Fruit fly (Drosophila melanogaster) whole organism, adult: ENCODE data around the gene Ykt6.

Experiments used
- CG11617 ChIP-seq: fragments of 200-800 bp; sonication (Bioruptor generic); optimal IDR thresholded peaks from 2 replicates; lab custom pipeline; 2017; ENCODE audit warnings: mild to moderate bottlenecking, missing biosample characterization, missing genetic modification reagents, missing genetic modification characterization
- CG12768 ChIP-seq: fragments of 200-800 bp; sonication (Bioruptor generic); optimal IDR thresholded peaks from 2 replicates; lab custom pipeline; 2017; ENCODE audit warnings: missing biosample characterization, missing genetic modification characterization, mild to moderate bottlenecking, moderate library complexity, missing genetic modification reagents
- CG14711 ChIP-seq: fragments of 200-800 bp; sonication (Bioruptor generic); optimal IDR thresholded peaks from 2 replicates; lab custom pipeline; 2018; ENCODE audit warnings: missing biosample characterization, mild to moderate bottlenecking, missing genetic modification characterization, moderate library complexity
- CG1620 ChIP-seq: fragments of 200-800 bp; sonication (Bioruptor generic); optimal IDR thresholded peaks from 2 replicates; lab custom pipeline; 2016; ENCODE audit warnings: missing biosample characterization, missing genetic modification characterization
- CG33017 ChIP-seq: fragments of 200-800 bp; sonication (Bioruptor generic); optimal IDR thresholded peaks from 2 replicates; lab custom pipeline; 2018; ENCODE audit warnings: missing biosample characterization, mild to moderate bottlenecking, missing genetic modification characterization, moderate library complexity
- CG5204 ChIP-seq: fragments of 200-800 bp; sonication (Bioruptor generic); optimal IDR thresholded peaks from 2 replicates; lab custom pipeline; 2016; ENCODE audit warnings: missing biosample characterization, missing genetic modification characterization
- CG7045 ChIP-seq: fragments of 200-800 bp; sonication (Bioruptor generic); optimal IDR thresholded peaks from 2 replicates; lab custom pipeline; 2017; ENCODE audit warnings: missing biosample characterization, mild to moderate bottlenecking, missing genetic modification characterization
- CG7101 ChIP-seq: fragments of 200-800 bp; sonication (Bioruptor generic); optimal IDR thresholded peaks from 2 replicates; lab custom pipeline; 2018; ENCODE audit warnings: missing biosample characterization, mild to moderate bottlenecking, missing genetic modification characterization, moderate library complexity
- Clk ChIP-seq: fragments of 200-800 bp; sonication (Bioruptor generic); optimal IDR thresholded peaks from 2 replicates; lab custom pipeline; 2017; ENCODE audit warnings: missing biosample characterization, missing genetic modification characterization
- Crg-1 ChIP-seq: fragments of 200-800 bp; sonication (Bioruptor generic); optimal IDR thresholded peaks from 2 replicates; lab custom pipeline; 2016; ENCODE audit warnings: missing biosample characterization, missing genetic modification characterization
- Hr96 ChIP-seq: fragments of 200-800 bp; sonication (Bioruptor generic); optimal IDR thresholded peaks from 2 replicates; lab custom pipeline; 2016; ENCODE audit warnings: missing biosample characterization, missing genetic modification characterization
- Mnt ChIP-seq: fragments of 200-800 bp; sonication (Bioruptor generic); optimal IDR thresholded peaks from 2 replicates; lab custom pipeline; 2016; ENCODE audit warnings: missing biosample characterization, mild to moderate bottlenecking, missing genetic modification characterization
- bab1 ChIP-seq: fragments of 200-800 bp; sonication (Bioruptor generic); optimal IDR thresholded peaks from 3 replicates; lab custom pipeline; 2019; ENCODE audit warnings: missing biosample characterization, mild to moderate bottlenecking, missing genetic modification characterization, moderate library complexity
- cic ChIP-seq: fragments of 200-800 bp; sonication (Bioruptor generic); optimal IDR thresholded peaks from 2 replicates; lab custom pipeline; 2017; ENCODE audit warnings: missing biosample characterization, mild to moderate bottlenecking, missing genetic modification characterization, moderate library complexity
- cnc ChIP-seq, 2 experiments: fragments of >200 bp; optimal IDR thresholded peaks; 2 replicates each; lab custom pipeline; 2017
- kay ChIP-seq: fragments of 200-800 bp; sonication (Bioruptor generic); peaks from one replicate; lab custom pipeline; 2016; ENCODE audit warnings: missing biosample characterization, missing genetic modification characterization, borderline replicate concordance
- ovo ChIP-seq: fragments of 200-800 bp; sonication (Bioruptor generic); optimal IDR thresholded peaks from 2 replicates; lab custom pipeline; 2016; ENCODE audit warnings: missing biosample characterization, missing genetic modification characterization
- pad ChIP-seq: fragments of 200-800 bp; sonication (Bioruptor generic); optimal IDR thresholded peaks from 3 replicates; lab custom pipeline; 2017; ENCODE audit warnings: missing biosample characterization, missing genetic modification characterization, mild to moderate bottlenecking, moderate library complexity, missing genetic modification reagents
- tj ChIP-seq: fragments of 200-800 bp; sonication (Bioruptor generic); optimal IDR thresholded peaks from 3 replicates; lab custom pipeline; 2017; ENCODE audit warnings: missing biosample characterization, mild to moderate bottlenecking, missing genetic modification characterization, moderate library complexity
- toe ChIP-seq: fragments of 200-800 bp; sonication (Bioruptor generic); optimal IDR thresholded peaks from 2 replicates; lab custom pipeline; 2016; ENCODE audit warnings: missing biosample characterization, missing genetic modification characterization

The Ykt6 gene

DNA sequence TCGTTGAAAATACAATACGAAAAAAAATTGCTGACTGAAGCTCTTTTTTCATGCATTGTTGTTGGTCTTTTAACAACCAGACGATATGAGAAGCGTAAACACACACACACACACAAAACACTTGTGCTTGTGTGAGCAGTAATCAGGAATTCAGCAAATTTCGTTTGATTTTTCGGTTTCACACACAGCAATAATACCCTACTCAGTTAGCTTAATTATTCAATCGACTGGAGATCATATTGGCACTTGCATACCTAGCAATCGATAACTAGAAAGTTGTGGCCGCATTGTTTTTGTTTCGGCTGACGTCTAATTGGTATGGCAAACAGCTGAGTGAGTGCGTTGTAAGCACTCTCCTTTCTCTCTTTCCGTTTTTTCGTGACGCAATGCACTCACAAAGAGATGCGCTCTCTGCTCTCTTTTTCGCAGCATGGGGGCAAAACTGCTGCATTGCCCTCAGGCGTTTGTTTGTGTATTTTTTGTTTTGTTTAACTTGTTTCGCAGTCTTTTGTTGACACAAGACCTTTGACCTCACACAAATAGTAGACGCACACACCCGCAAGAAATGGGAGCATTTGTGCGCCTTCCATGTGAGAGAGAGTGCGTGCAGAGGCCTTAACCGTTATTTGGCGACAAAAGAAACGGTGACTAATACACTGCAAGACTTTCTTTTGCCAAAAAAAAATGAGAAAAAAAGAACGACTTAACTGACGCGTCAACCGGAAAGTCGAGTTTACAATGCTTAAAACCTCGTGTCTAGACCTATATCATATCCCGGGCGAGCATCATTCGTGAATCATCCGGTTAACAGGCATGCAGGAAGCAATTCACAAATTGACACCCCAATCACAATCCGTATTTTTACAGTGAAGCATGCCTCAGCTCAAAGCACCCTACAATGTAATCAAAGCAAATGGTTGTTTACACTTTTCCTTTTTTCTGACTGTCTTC, 24.8 kb downstream of the Ykt6 start:
- TF ChIP-seq Crg-1 (GFP tag; lab: Kevin White, UChicago) (no peak), CG33017 (tag; lab: Kevin White, UChicago) (no peak), Mnt (GFP tag; lab: Kevin White, UChicago) (no peak), CG11617 (GFP tag; lab: Kevin White, UChicago) (peak; percentile 15), CG12768 (GFP tag; lab: Kevin White, UChicago) (no peak), Hr96 (GFP tag; lab: Kevin White, UChicago) (no peak), bab1 (peak; percentile 72), kay (GFP tag; lab: Kevin White, UChicago) (no peak), CG7101 (tag; lab: Kevin White, UChicago) (peak; percentile 37), CG14711 (peak; percentile 53), pad (GFP tag; lab: Kevin White, UChicago) (peak; percentile 61), cnc (optimal IDR thresholded peaks at IDR 0.05; lab: Kevin White, UChicago) (no peak), CG5204 (GFP tag; lab: Kevin White, UChicago) (no peak), Clk (GFP tag; lab: Kevin White, UChicago) (no peak), cic (GFP tag; lab: Kevin White, UChicago) (peak; percentile 73), CG1620 (GFP tag; lab: Kevin White, UChicago) (no peak), ovo (peak; percentile 95), CG7045 (GFP tag; lab: Kevin White, UChicago) (peak; percentile 33), tj (GFP tag; lab: Kevin White, UChicago) (peak; percentile 100), toe (GFP tag; lab: Kevin White, UChicago) (peak; percentile 24)

dm6 chrX:7946858-7947313, 26.7 kb downstream of the Ykt6 start, which contains the start of gene orion:
Gene orion (minus strand): TSS chrX:7946908.
- TF ChIP-seq CG11617 (GFP tag; lab: Kevin White, UChicago): peak; percentile 27
- TF ChIP-seq toe (GFP tag; lab: Kevin White, UChicago): no peak
- peak; percentile 95 for TF ChIP-seq tj (GFP tag; lab: Kevin White, UChicago)
- peak; percentile 6 for TF ChIP-seq CG14711
- no peak for TF ChIP-seq Crg-1 (GFP tag; lab: Kevin White, UChicago)
- no peak for TF ChIP-seq CG7101 (tag; lab: Kevin White, UChicago)
- no peak for TF ChIP-seq kay (GFP tag; lab: Kevin White, UChicago)
- TF ChIP-seq Mnt (GFP tag; lab: Kevin White, UChicago): peak; percentile 16
- no peak for TF ChIP-seq Hr96 (GFP tag; lab: Kevin White, UChicago)
- TF ChIP-seq bab1: peak; percentile 76
- peak; percentile 91 for TF ChIP-seq pad (GFP tag; lab: Kevin White, UChicago)
- peak; percentile 6 for TF ChIP-seq ovo

DNA sequence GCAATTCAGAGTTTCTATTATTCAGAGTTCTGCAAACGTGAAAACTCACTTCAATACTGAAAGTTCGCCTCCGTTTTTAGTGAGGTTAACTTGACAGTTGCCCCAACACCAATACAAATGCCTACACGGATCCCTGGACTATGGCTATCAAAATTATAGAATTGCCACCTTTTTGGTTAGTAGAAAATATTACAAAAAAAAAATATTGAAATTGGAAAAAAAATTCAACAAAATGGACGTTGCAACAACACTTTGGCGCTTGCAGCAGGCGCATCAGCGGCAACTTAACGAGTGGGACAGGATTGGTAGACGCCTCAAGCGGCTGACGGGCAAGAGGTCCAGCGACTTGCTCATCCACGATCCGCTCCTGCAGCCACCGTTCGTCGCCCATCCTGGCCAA, 35.7 kb downstream of the Ykt6 start, which contains the start of the genes CG15332 and CG15330:
Gene CG15332, minus strand, starts transcription at position 101 of the 400 bp plus-strand sequence.
Gene CG15330, plus strand, starts transcription at position 175 of the 400 bp plus-strand sequence.
- TF ChIP-seq Hr96 (GFP tag; lab: Kevin White, UChicago): no peak
- TF ChIP-seq Clk (GFP tag; lab: Kevin White, UChicago): no peak

DNA sequence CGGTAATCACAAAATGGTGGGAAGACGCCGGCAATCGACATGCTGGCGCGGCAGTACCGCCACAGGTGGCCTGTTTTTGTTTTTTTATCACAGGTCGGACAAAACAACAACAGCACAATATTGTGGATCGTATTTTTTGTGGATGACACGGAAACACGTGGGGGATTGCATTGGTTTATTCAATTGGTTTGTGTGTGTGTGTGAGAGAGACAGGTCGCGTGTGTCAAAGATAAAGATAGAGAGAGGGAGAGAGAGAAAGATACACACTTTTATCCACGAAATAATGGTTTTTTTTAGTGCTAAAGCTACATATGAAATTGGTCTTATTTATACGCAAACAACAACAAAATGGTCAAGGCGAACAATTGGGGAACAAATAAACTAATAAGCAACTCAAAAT, 38.8 kb downstream of the Ykt6 start:
- TF ChIP-seq CG33017 (tag; lab: Kevin White, UChicago) (no peak), Mnt (GFP tag; lab: Kevin White, UChicago) (peak; percentile 70)

dm6 chrX:7959512-7959911, 39.3 kb downstream of the Ykt6 start:
- TF ChIP-seq Crg-1 (GFP tag; lab: Kevin White, UChicago) (no peak), bab1 (no peak), cic (GFP tag; lab: Kevin White, UChicago) (no peak), ovo (peak; percentile 70), CG7101 (tag; lab: Kevin White, UChicago) (no peak)

DNA sequence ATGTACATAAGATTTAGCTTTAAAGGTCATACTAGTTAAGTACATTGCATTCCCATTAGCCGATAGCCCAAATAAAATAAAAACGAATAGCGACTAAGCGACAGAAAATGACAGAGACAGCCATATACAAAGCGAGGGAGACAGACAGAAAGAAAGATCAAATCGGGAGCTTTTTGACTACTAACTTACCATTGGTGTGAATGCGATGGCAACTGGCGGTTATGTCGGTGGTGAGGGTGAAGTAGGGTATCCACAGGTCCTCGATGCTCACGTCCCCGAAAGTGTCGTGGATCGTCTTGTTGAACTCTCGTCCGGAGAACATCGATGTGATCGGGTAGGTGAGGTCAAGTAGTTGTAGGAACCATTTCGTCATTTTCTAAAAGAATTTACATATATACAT, 40.8 kb downstream of the Ykt6 start:
- no peak for TF ChIP-seq CG5204 (GFP tag; lab: Kevin White, UChicago)
- TF ChIP-seq cnc (optimal IDR thresholded peaks at IDR 0.05; lab: Kevin White, UChicago): no peak
- TF ChIP-seq toe (GFP tag; lab: Kevin White, UChicago): no peak
- TF ChIP-seq tj (GFP tag; lab: Kevin White, UChicago): no peak
- TF ChIP-seq CG7101 (tag; lab: Kevin White, UChicago): no peak
- TF ChIP-seq CG11617 (GFP tag; lab: Kevin White, UChicago): no peak
- no peak for TF ChIP-seq Clk (GFP tag; lab: Kevin White, UChicago)
- TF ChIP-seq CG1620 (GFP tag; lab: Kevin White, UChicago): no peak
- TF ChIP-seq Crg-1 (GFP tag; lab: Kevin White, UChicago): no peak
